Fruit fly (Drosophila melanogaster) whole organism, pupa: Measurements from ENCODE around the gene Targ1.

Source experiments
- CG10348 ChIP-seq: fragments of 200-800 bp; sonication (Bioruptor generic); IDR thresholded peaks from 2 replicates; pipeline ENCODE4 v1.3.6; 2022; ENCODE audit warnings: missing biosample characterization, missing genetic modification characterization
- CG13204 ChIP-seq: fragments of 200-800 bp; sonication (Bioruptor generic); optimal IDR thresholded peaks from 2 replicates; lab custom pipeline; 2018; ENCODE audit warnings: missing biosample characterization, mild to moderate bottlenecking, missing genetic modification characterization, moderate library complexity
- CG14655 ChIP-seq: fragments of 200-800 bp; sonication (Bioruptor generic); optimal IDR thresholded peaks from 3 replicates; lab custom pipeline; 2017; ENCODE audit warnings: mild to moderate bottlenecking, missing biosample characterization, missing genetic modification reagents, missing genetic modification characterization
- CG15710 ChIP-seq: fragments of 200-800 bp; sonication (Bioruptor generic); optimal IDR thresholded peaks from 2 replicates; lab custom pipeline; 2018; ENCODE audit warnings: missing biosample characterization, mild to moderate bottlenecking, missing genetic modification characterization, moderate library complexity
- CG32121 ChIP-seq: fragments of 200-800 bp; sonication (Bioruptor generic); IDR thresholded peaks from 2 replicates; pipeline ENCODE4 v1.3.6; 2022; ENCODE audit warnings: missing biosample characterization, missing genetic modification characterization
- CG34367 ChIP-seq: fragments of 200-800 bp; sonication (Bioruptor generic); optimal IDR thresholded peaks from 2 replicates; lab custom pipeline; 2018; ENCODE audit warnings: missing biosample characterization, mild to moderate bottlenecking, missing genetic modification characterization
- CG4496 ChIP-seq: fragments of 200-800 bp; sonication (Bioruptor generic); IDR thresholded peaks from 3 replicates; pipeline ENCODE4 v1.3.6; 2022; ENCODE audit warnings: missing biosample characterization, missing genetic modification characterization
- CG8159 ChIP-seq: fragments of 200-800 bp; sonication (Bioruptor generic); optimal IDR thresholded peaks from 3 replicates; lab custom pipeline; 2018; ENCODE audit warnings: missing biosample characterization, mild to moderate bottlenecking, missing genetic modification characterization, moderate library complexity
- CG8301 ChIP-seq: fragments of 200-800 bp; sonication (Bioruptor generic); optimal IDR thresholded peaks from 2 replicates; lab custom pipeline; 2018; ENCODE audit warnings: missing biosample characterization, mild to moderate bottlenecking, missing genetic modification characterization
- CG9948 ChIP-seq: fragments of 200-800 bp; sonication (Bioruptor generic); optimal IDR thresholded peaks from 2 replicates; lab custom pipeline; 2018; ENCODE audit warnings: missing biosample characterization, mild to moderate bottlenecking, missing genetic modification characterization, moderate library complexity
- D1 ChIP-seq: fragments of 200-800 bp; sonication (Bioruptor generic); optimal IDR thresholded peaks from 2 replicates; lab custom pipeline; 2018; ENCODE audit warnings: missing biosample characterization, mild to moderate bottlenecking, missing genetic modification characterization, moderate library complexity
- EcR ChIP-seq: fragments of 200-800 bp; sonication (Bioruptor generic); optimal IDR thresholded peaks from 3 replicates; lab custom pipeline; 2019; ENCODE audit warnings: missing biosample characterization, missing genetic modification characterization, mild to moderate bottlenecking, moderate library complexity, missing genetic modification reagents
- Pif1A ChIP-seq: fragments of 200-800 bp; sonication (Bioruptor generic); optimal IDR thresholded peaks from 3 replicates; lab custom pipeline; 2016; ENCODE audit warnings: missing biosample characterization, missing genetic modification characterization
- rn ChIP-seq: fragments of 200-800 bp; sonication (Bioruptor generic); IDR thresholded peaks from 2 replicates; pipeline ENCODE4 v1.3.6; 2022; ENCODE audit warnings: missing biosample characterization, missing genetic modification characterization

dm6 chr3L:21174962-21175361 is 27.7 kb downstream of the Targ1 start:
- TF ChIP-seq CG10348 (GFP tag; lab: Robert Waterston, UW): no peak
- no peak for TF ChIP-seq rn (GFP tag; lab: Robert Waterston, UW)
- no peak for TF ChIP-seq CG13204 (GFP tag; lab: Kevin White, UChicago)
- TF ChIP-seq CG15710 (tag; lab: Kevin White, UChicago): no peak
- no peak for TF ChIP-seq CG8301 (tag; lab: Kevin White, UChicago)
- TF ChIP-seq D1 (tag; lab: Kevin White, UChicago): no peak
- TF ChIP-seq CG8159 (tag; lab: Kevin White, UChicago): no peak
- TF ChIP-seq EcR: no peak
- TF ChIP-seq CG32121: no peak
- TF ChIP-seq Pif1A (GFP tag; lab: Kevin White, UChicago): no peak
- no peak for TF ChIP-seq CG4496 (GFP tag; lab: Robert Waterston, UW)
- no peak for TF ChIP-seq CG14655 (GFP tag; lab: Kevin White, UChicago)
- no peak for TF ChIP-seq CG34367 (tag; lab: Kevin White, UChicago)
- no peak for TF ChIP-seq CG9948 (tag; lab: Kevin White, UChicago)
